Fruit fly (Drosophila melanogaster): Measurements from ENCODE around the gene CG15385.

CG15385 gene

dm6 chr2L:2161244-2162243 lies 50.8 kb downstream of the CG15385 start (continued):
- TF ChIP-seq CG6813 (GFP tag; optimal IDR thresholded peaks at IDR 0.05) (peak; percentile 36), Dll (GFP tag; IDR thresholded peaks at IDR 0.05; ENCODE audit: partially characterized antibody) (0 out of 4 replicates have a peak, but pooled peaks have one; percentile 38), pan (optimal IDR thresholded peaks at IDR 0.05) (no peak), pan (GFP tag; optimal IDR thresholded peaks at IDR 0.05 in 1 of 2, IDR thresholded peaks at IDR 0.05 in 1 of 2) (peak in 1 of 2 experiments; percentile 39), Opbp (GFP tag; IDR thresholded peaks at IDR 0.05; ENCODE audit: partially characterized antibody) (0 out of 3 replicates have a peak, but pooled peaks have one; percentile 35), CG32772 (GFP tag; IDR thresholded peaks at IDR 0.05) (peak; percentile 43), CG17385 (GFP tag; optimal IDR thresholded peaks at IDR 0.05) (peak; percentile 54), Atf6 (GFP tag; IDR thresholded peaks at IDR 0.05) (peak; percentile 41; the same call in 1 of the 2 replicates), Six4 (GFP tag; optimal IDR thresholded peaks at IDR 0.05) (peak; percentile 34), lmd (GFP tag; IDR thresholded peaks at IDR 0.05) (peak; percentile 36; the same call in 1 of the 2 replicates), cwo (GFP tag; optimal IDR thresholded peaks at IDR 0.05) (peak; percentile 20), CG31441 (GFP tag; IDR thresholded peaks at IDR 0.05) (peak; percentile 30; the same call in 1 of the 2 replicates), lov (optimal IDR thresholded peaks at IDR 0.05) (no peak), lov (GFP tag; IDR thresholded peaks at IDR 0.05) (0 out of 3 replicates have a peak, but pooled peaks have one; percentile 52), ttk (GFP tag; IDR thresholded peaks at IDR 0.05) (peak; percentile 54; the same call in 1 of the 2 replicates), CG9932 (GFP tag; IDR thresholded peaks at IDR 0.05) (peak; percentile 62), vvl (GFP tag; IDR thresholded peaks at IDR 0.05) (peak; percentile 67), CG16815 (GFP tag; optimal IDR thresholded peaks at IDR 0.05) (peak; percentile 76), CG34224 (GFP tag; IDR thresholded peaks at IDR 0.05; ENCODE audit: partially characterized antibody) (peak; percentile 41; the same call in 2 of the 3 replicates), cato (GFP tag; optimal IDR thresholded peaks at IDR 0.05; ENCODE audit: borderline replicate concordance) (peak; percentile 19), E2f1 (GFP tag; IDR thresholded peaks at IDR 0.05) (no peak), rib (GFP tag; IDR thresholded peaks at IDR 0.05) (no peak), Deaf1 (tag; optimal IDR thresholded peaks at IDR 0.05) (peak; percentile 86), CG8089 (GFP tag; optimal IDR thresholded peaks at IDR 0.05) (peak; percentile 19), CG12391 (tag; optimal IDR thresholded peaks at IDR 0.05) (peak; percentile 65), Dip2 (GFP tag; IDR thresholded peaks at IDR 0.05) (no peak), kay (GFP tag; optimal IDR thresholded peaks at IDR 0.05) (peak; percentile 83), Dbx (GFP tag; IDR thresholded peaks at IDR 0.05) (no peak), trem (tag; optimal IDR thresholded peaks at IDR 0.05) (no peak), CG12155 (GFP tag; optimal IDR thresholded peaks at IDR 0.05) (peak; percentile 12), CG2199 (GFP tag; IDR thresholded peaks at IDR 0.05) (peak; percentile 59; the same call in 1 of the 3 replicates), Elba2 (GFP tag; optimal IDR thresholded peaks at IDR 0.05) (no peak), Lim3 (GFP tag; IDR thresholded peaks at IDR 0.05) (no peak), cas (GFP tag; IDR thresholded peaks at IDR 0.05) (no peak), CG42726 (GFP tag; IDR thresholded peaks at IDR 0.05; ENCODE audit: partially characterized antibody) (0 out of 2 replicates have a peak, but pooled peaks have one; percentile 34), vfl (GFP tag; optimal IDR thresholded peaks at IDR 0.05) (peak; percentile 22), sc (optimal IDR thresholded peaks at IDR 0.05) (no peak), sc (GFP tag; optimal IDR thresholded peaks at IDR 0.05) (peak; percentile 64), psq (GFP tag; optimal IDR thresholded peaks at IDR 0.05) (peak; percentile 47), HHEX (GFP tag; optimal IDR thresholded peaks at IDR 0.05) (peak; percentile 29), row (GFP tag; IDR thresholded peaks at IDR 0.05) (peak; percentile 83), sna (GFP tag; IDR thresholded peaks at IDR 0.05; ENCODE audit: partially characterized antibody) (0 out of 2 replicates have a peak, but pooled peaks have one; percentile 39), bbx (GFP tag; IDR thresholded peaks at IDR 0.05; ENCODE audit: partially characterized antibody) (peak; percentile 49; the same call in 1 of the 2 replicates), CG15514 (GFP tag; optimal IDR thresholded peaks at IDR 0.05) (no peak), mirr (GFP tag; optimal IDR thresholded peaks at IDR 0.05) (peak; percentile 24), YL-1 (GFP tag; optimal IDR thresholded peaks at IDR 0.05) (no peak), D19A (tag; optimal IDR thresholded peaks at IDR 0.05) (peak; percentile 91), CG17361 (GFP tag; IDR thresholded peaks at IDR 0.05) (peak; percentile 86)
